Worm (Caenorhabditis elegans): ENCODE data around the gene ced-11.

DNA sequence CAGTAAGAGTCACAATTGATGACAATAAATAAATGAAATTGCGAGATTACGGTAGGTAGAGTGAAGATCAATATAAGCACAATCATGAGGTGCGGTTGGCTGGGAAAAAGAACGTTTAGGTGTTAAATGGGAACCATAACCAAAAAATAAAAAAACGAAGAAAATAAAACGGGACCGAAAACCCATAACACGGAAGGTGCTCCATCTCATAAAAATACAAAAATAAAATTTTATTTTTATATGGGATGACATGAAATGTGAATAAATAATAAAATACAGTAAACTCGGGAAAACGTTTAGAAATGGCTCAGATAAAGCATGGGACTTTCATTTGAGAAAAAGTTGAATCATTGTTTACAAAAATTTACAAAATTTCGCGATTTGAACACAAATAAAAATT is 43.8 kb upstream of the ced-11 start, which contains the start of gene F02A9.7:
- TF ChIP-seq unc-62 (GFP tag; optimal IDR thresholded peaks at IDR 0.05) (no peak), dpl-1 (GFP tag; optimal IDR thresholded peaks at IDR 0.05) (no peak), F49E8.2 (tag; optimal IDR thresholded peaks at IDR 0.05; ENCODE audit: insufficient read depth) (no peak), Y53F4B.3 (GFP tag; IDR thresholded peaks at IDR 0.05) (no peak), nhr-27 (tag; optimal IDR thresholded peaks at IDR 0.05) (no peak)
